Worm (Caenorhabditis elegans) whole organism, L4/young adult: ENCODE results near the gene F55D10.4.

Experiments used
- W03F9.2 ChIP-seq: fragments of 150-350 bp; optimal IDR thresholded peaks from 2 replicates; lab custom pipeline; 2014; ENCODE audit warnings: missing biosample characterization, missing genetic modification characterization
- dao-5 ChIP-seq: sonication (generic microtip); optimal IDR thresholded peaks from 2 replicates; lab custom pipeline; 2016; ENCODE audit warnings: missing genotype, missing genetic modification characterization, moderate library complexity, missing compliant biosample characterization
- him-1 ChIP-seq: sonication (generic microtip); optimal IDR thresholded peaks from 2 replicates; lab custom pipeline; 2016; ENCODE audit warnings: missing genotype, missing genetic modification reagents, missing genetic modification characterization, missing compliant biosample characterization

The F55D10.4 gene

ce11 chrX:4673165-4673756, 47.2 kb downstream of the F55D10.4 start, which contains the start of gene tmem-135:
Gene tmem-135, plus strand, starts transcription at chrX:4673706.
- TF ChIP-seq dao-5: no peak
- no peak for TF ChIP-seq W03F9.2 (tag; lab: Kevin White, UChicago)
- TF ChIP-seq him-1 (tag; lab: Kevin White, UChicago): no peak

DNA sequence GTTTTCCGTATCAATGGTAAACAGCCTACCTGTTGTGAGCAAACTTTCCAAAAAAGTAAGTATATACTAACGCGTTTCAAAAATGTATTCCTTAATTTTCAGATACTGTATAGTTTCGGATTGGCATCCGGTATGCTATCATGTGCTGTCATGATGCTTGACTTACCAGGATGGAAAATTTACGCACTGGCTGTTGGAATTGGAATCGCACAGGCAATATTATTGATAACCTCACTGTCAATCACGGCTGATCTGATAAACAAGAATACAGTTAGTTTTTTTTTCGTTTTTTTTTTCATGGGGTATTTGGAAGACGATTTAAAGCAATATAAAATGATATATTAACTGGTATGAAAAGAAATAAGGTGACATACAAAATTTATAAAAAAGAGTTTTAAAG, 48.6 kb downstream of the F55D10.4 start:
- TF ChIP-seq him-1 (tag; lab: Kevin White, UChicago) (no peak), dao-5 (no peak), W03F9.2 (tag; lab: Kevin White, UChicago) (no peak)

- TF ChIP-seq W03F9.2 (tag; lab: Kevin White, UChicago): no peak
These were observed 52.7 kb downstream of the F55D10.4 start, which contains the start of gene mfsd-12 for ce11 chrX:4667788-4668187. Gene mfsd-12, plus strand, starts transcription at chrX:4668088.
